Worm (Caenorhabditis elegans) whole organism, early embryonic: ENCODE measurements around the gene R02D5.4.

Experiments
- B0310.2 ChIP-seq: sonication (generic microtip); optimal IDR thresholded peaks from 2 replicates; lab custom pipeline; 2016; ENCODE audit warnings: mild to moderate bottlenecking, missing genetic modification characterization, missing compliant biosample characterization
- F13C5.2 ChIP-seq: sonication (generic microtip); optimal IDR thresholded peaks from 2 replicates; lab custom pipeline; 2017; ENCODE audit warnings: mild to moderate bottlenecking, missing genetic modification characterization, inconsistent platforms, missing compliant biosample characterization
- aly-1 ChIP-seq: sonication (generic microtip); optimal IDR thresholded peaks from 2 replicates; lab custom pipeline; 2016; ENCODE audit warnings: missing genetic modification characterization, missing compliant biosample characterization
- ama-1 ChIP-seq: fragments of 150-350 bp; optimal IDR thresholded peaks from 2 replicates; lab custom pipeline; 2014
- ceh-13 ChIP-seq: fragments of 200-800 bp; sonication (Bioruptor generic); optimal IDR thresholded peaks from 2 replicates; lab custom pipeline; 2018; ENCODE audit warnings: mild to moderate bottlenecking, missing genetic modification characterization, missing compliant biosample characterization
- ceh-36 ChIP-seq: sonication (generic microtip); optimal IDR thresholded peaks from 2 replicates; lab custom pipeline; 2016; ENCODE audit warnings: missing genetic modification characterization, inconsistent platforms, missing compliant biosample characterization
- ets-7 ChIP-seq: sonication (generic microtip); optimal IDR thresholded peaks from 2 replicates; lab custom pipeline; 2016; ENCODE audit warnings: missing genotype, missing genetic modification characterization, missing compliant biosample characterization
- flt-1 ChIP-seq: fragments of 200-800 bp; sonication (Bioruptor generic); IDR thresholded peaks from 2 replicates; pipeline ENCODE4 v1.3.6; 2022; ENCODE audit warnings: missing genetic modification characterization, missing compliant biosample characterization
- hmbx-1 ChIP-seq: sonication (generic microtip); optimal IDR thresholded peaks from 2 replicates; lab custom pipeline; 2016; ENCODE audit warnings: mild to moderate bottlenecking, missing genetic modification characterization, missing compliant biosample characterization
- hmg-4 ChIP-seq: fragments of 200-800 bp; sonication (Bioruptor generic); optimal IDR thresholded peaks from 2 replicates; lab custom pipeline; 2018; ENCODE audit warnings: mild to moderate bottlenecking, missing genetic modification characterization, missing compliant biosample characterization
- hnd-1 ChIP-seq: sonication (generic microtip); optimal IDR thresholded peaks from 2 replicates; lab custom pipeline; 2016; ENCODE audit warnings: missing genetic modification characterization, missing compliant biosample characterization
- pes-1 ChIP-seq: fragments of 200-800 bp; sonication (Bioruptor generic); IDR thresholded peaks from 2 replicates; pipeline ENCODE4 v1.3.6; 2022; ENCODE audit warnings: missing genetic modification reagents, missing genetic modification characterization, missing compliant biosample characterization
- scrt-1 ChIP-seq: fragments of 200-800 bp; sonication (Bioruptor generic); IDR thresholded peaks from 2 replicates; pipeline ENCODE4 v1.3.6; 2022; ENCODE audit warnings: missing genetic modification characterization, missing compliant biosample characterization
- sea-1 ChIP-seq: fragments of 200-800 bp; sonication (Bioruptor generic); conservative IDR thresholded peaks from 2 replicates; pipeline ENCODE4 v1.3.6; 2022; ENCODE audit warnings: missing genetic modification characterization, missing compliant biosample characterization
- tbx-11 ChIP-seq: fragments of 200-800 bp; sonication (Bioruptor generic); IDR thresholded peaks from 2 replicates; pipeline ENCODE4 v1.3.6; 2022; ENCODE audit warnings: missing genetic modification characterization, missing compliant biosample characterization
- tbx-37 ChIP-seq: fragments of 200-800 bp; sonication (Bioruptor generic); conservative IDR thresholded peaks from 2 replicates; pipeline ENCODE4 v1.3.6; 2022; ENCODE audit warnings: missing genetic modification reagents, missing genetic modification characterization, missing compliant biosample characterization
- tra-4 ChIP-seq: sonication (generic microtip); optimal IDR thresholded peaks from 2 replicates; lab custom pipeline; 2017; ENCODE audit warnings: missing genetic modification characterization, missing compliant biosample characterization

R02D5.4 gene

ce11 chrV:14439236-14439635 lies 45.2 kb downstream of the R02D5.4 start:
- TF ChIP-seq hmbx-1 (no peak), F13C5.2 (tag; lab: Kevin White, UChicago) (no peak), B0310.2 (tag; lab: Kevin White, UChicago) (no peak), ama-1 (lab: Kevin White, UChicago) (no peak), flt-1 (GFP tag; lab: Robert Waterston, UW) (no peak), scrt-1 (GFP tag; lab: Robert Waterston, UW) (no peak), tbx-37 (no peak), ets-7 (tag; lab: Kevin White, UChicago) (no peak), pes-1 (no peak), hnd-1 (tag; lab: Kevin White, UChicago) (no peak), tbx-11 (no peak), sea-1 (GFP tag; lab: Robert Waterston, UW) (no peak), ceh-13 (no peak), tra-4 (tag; lab: Kevin White, UChicago) (no peak), hmg-4 (GFP tag; lab: Kevin White, UChicago) (no peak), ceh-36 (no peak)

ce11 chrV:14438099-14438739 lies 46.3 kb downstream of the R02D5.4 start:
- TF ChIP-seq B0310.2 (tag; lab: Kevin White, UChicago) (no peak), hmbx-1 (no peak), tra-4 (tag; lab: Kevin White, UChicago) (no peak), F13C5.2 (tag; lab: Kevin White, UChicago) (no peak), tbx-37 (no peak), ceh-36 (no peak), ceh-13 (no peak), pes-1 (no peak), hnd-1 (tag; lab: Kevin White, UChicago) (no peak), tbx-11 (no peak), aly-1 (tag; lab: Kevin White, UChicago) (no peak), flt-1 (GFP tag; lab: Robert Waterston, UW) (no peak), sea-1 (GFP tag; lab: Robert Waterston, UW) (no peak), hmg-4 (GFP tag; lab: Kevin White, UChicago) (no peak), ama-1 (lab: Kevin White, UChicago) (no peak), ets-7 (tag; lab: Kevin White, UChicago) (no peak), scrt-1 (GFP tag; lab: Robert Waterston, UW) (no peak)

- TF ChIP-seq ceh-13 (no peak), hmbx-1 (no peak), aly-1 (tag; lab: Kevin White, UChicago) (no peak), ama-1 (lab: Kevin White, UChicago) (no peak), tbx-11 (no peak), flt-1 (GFP tag; lab: Robert Waterston, UW) (no peak), scrt-1 (GFP tag; lab: Robert Waterston, UW) (no peak), F13C5.2 (tag; lab: Kevin White, UChicago) (no peak), hmg-4 (GFP tag; lab: Kevin White, UChicago) (no peak), ets-7 (tag; lab: Kevin White, UChicago) (no peak), tra-4 (tag; lab: Kevin White, UChicago) (no peak), pes-1 (no peak), ceh-36 (no peak), B0310.2 (tag; lab: Kevin White, UChicago) (no peak), tbx-37 (no peak)
Measured at ce11 chrV:14437355-14437754, 47.1 kb downstream of the R02D5.4 start.

- TF ChIP-seq ceh-13, result no peak
- no peak for TF ChIP-seq pes-1
- TF ChIP-seq tbx-11, result no peak
- no peak for TF ChIP-seq flt-1 (GFP tag; lab: Robert Waterston, UW)
- TF ChIP-seq B0310.2 (tag; lab: Kevin White, UChicago), result no peak
- TF ChIP-seq scrt-1 (GFP tag; lab: Robert Waterston, UW), result no peak
- no peak for TF ChIP-seq hmbx-1
- TF ChIP-seq ceh-36, result no peak
- TF ChIP-seq sea-1 (GFP tag; lab: Robert Waterston, UW), result no peak
- no peak for TF ChIP-seq tbx-37
- no peak for TF ChIP-seq tra-4 (tag; lab: Kevin White, UChicago)
- no peak for TF ChIP-seq hmg-4 (GFP tag; lab: Kevin White, UChicago)
- no peak for TF ChIP-seq F13C5.2 (tag; lab: Kevin White, UChicago)
- TF ChIP-seq ets-7 (tag; lab: Kevin White, UChicago), result no peak
- no peak for TF ChIP-seq aly-1 (tag; lab: Kevin White, UChicago)
- TF ChIP-seq hnd-1 (tag; lab: Kevin White, UChicago), result no peak
Measured at ce11 chrV:14436195-14436594, 48.3 kb downstream of the R02D5.4 start.
